Worm (Caenorhabditis elegans): ENCODE measurements around the gene R08E5.4.

R08E5.4 gene

DNA sequence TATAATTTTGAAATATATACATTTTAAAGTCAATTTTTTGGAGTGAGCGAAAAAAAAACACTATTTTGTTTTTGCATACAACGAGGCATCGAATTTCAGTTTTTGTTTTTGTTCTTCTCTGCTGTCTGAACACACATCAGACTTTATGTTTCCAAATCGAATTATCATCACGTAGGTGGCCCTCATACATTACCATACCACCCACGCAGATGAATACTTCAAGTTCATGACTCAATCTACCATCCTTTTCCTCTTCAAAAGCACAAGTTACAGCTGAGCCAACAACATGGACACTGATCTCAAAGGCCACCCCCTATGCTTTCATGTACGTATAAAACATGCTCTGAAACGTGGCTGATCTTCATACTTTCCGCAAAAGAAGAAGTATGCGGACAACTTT lies 21.4 kb downstream of the R08E5.4 start, which contains the start of gene R08F11.7:
R08F11.7 (plus strand) TSS at position 301 of the 400 bp plus-strand sequence.
- TF ChIP-seq mep-1 (tag; optimal IDR thresholded peaks at IDR 0.05) (no peak), pha-4 (tag; optimal IDR thresholded peaks at IDR 0.05) (no peak), sem-2 (GFP tag; optimal IDR thresholded peaks at IDR 0.05) (no peak), cnd-1 (tag; optimal IDR thresholded peaks at IDR 0.05) (no peak), bed-3 (GFP tag; optimal IDR thresholded peaks at IDR 0.05) (no peak), tbx-8 (GFP tag; optimal IDR thresholded peaks at IDR 0.05) (no peak), unc-62 (GFP tag; optimal IDR thresholded peaks at IDR 0.05) (no peak), blmp-1 (tag; optimal IDR thresholded peaks at IDR 0.05) (no peak), lsy-2 (tag; optimal IDR thresholded peaks at IDR 0.05) (no peak), hlh-1 (tag; optimal IDR thresholded peaks at IDR 0.05) (no peak), snpc-4 (tag; optimal IDR thresholded peaks at IDR 0.05) (no peak), lin-32 (GFP tag; optimal IDR thresholded peaks at IDR 0.05) (no peak), ces-1 (GFP tag; optimal IDR thresholded peaks at IDR 0.05) (no peak), elt-1 (tag; optimal IDR thresholded peaks at IDR 0.05; ENCODE audit: borderline replicate concordance, insufficient read depth) (no peak), lin-13 (tag; optimal IDR thresholded peaks at IDR 0.05) (no peak), sptf-1 (tag; optimal IDR thresholded peaks at IDR 0.05) (no peak), nhr-28 (tag; optimal IDR thresholded peaks at IDR 0.05) (no peak), unc-39 (tag; optimal IDR thresholded peaks at IDR 0.05) (no peak)

DNA sequence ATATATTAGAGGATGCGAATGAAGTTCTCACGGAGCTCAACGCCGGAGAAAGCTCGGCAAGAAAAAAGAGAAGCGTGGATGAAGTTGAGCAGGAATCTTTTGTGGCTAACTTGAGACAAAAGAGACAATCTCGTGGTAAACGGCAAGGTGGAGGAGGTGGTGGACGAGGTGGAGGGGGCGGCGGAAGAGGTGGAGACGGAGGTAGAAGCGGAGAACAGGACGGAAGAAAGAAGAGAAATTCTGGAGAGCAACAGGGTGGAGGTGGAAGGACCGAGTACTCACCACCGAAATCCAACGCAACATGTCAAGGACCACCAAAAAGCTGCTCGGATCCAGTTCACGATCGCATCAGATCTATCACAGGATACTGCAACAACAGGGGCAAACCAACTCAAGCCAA lies 22.1 kb downstream of the R08E5.4 start:
- no peak for TF ChIP-seq nhr-237 (tag; optimal IDR thresholded peaks at IDR 0.05)
- no peak for TF ChIP-seq nhr-2 (tag; optimal IDR thresholded peaks at IDR 0.05)
- no peak for TF ChIP-seq blmp-1 (tag; optimal IDR thresholded peaks at IDR 0.05)
- TF ChIP-seq sem-2 (GFP tag; optimal IDR thresholded peaks at IDR 0.05): no peak
- no peak for TF ChIP-seq pha-4 (tag; optimal IDR thresholded peaks at IDR 0.05)
- no peak for TF ChIP-seq snpc-4 (tag; optimal IDR thresholded peaks at IDR 0.05)
- TF ChIP-seq unc-120 (tag; optimal IDR thresholded peaks at IDR 0.05; ENCODE audit: poor library complexity, severe bottlenecking): no peak
- no peak for TF ChIP-seq ceh-83 (GFP tag; optimal IDR thresholded peaks at IDR 0.05)
- no peak for TF ChIP-seq ham-2 (GFP tag; optimal IDR thresholded peaks at IDR 0.05)
- TF ChIP-seq tbx-8 (GFP tag; optimal IDR thresholded peaks at IDR 0.05): no peak
- no peak for TF ChIP-seq drap-1 (GFP tag; optimal IDR thresholded peaks at IDR 0.05)
- no peak for TF ChIP-seq nhr-12 (tag; optimal IDR thresholded peaks at IDR 0.05)
- TF ChIP-seq lin-13 (tag; optimal IDR thresholded peaks at IDR 0.05): no peak
- TF ChIP-seq mep-1 (tag; optimal IDR thresholded peaks at IDR 0.05): no peak

DNA sequence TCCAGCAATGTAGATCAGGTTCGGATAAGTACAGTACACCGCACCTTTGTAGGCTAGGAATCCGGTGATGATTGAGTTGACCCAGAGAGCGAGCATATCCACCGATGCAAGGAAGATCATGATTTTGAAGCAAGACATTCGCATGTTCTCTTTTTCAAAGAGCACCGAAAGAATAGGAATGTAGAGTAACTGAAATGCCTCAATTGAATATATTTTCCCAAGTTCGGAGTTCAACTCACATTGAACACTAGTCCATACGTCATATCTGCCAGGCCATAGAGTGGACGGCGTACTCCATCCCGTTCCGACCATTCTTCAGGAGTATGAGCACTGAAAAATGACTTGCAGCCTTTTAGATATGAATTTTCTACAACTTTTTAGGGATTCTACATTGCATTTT lies 31.4 kb downstream of the R08E5.4 start:
- TF ChIP-seq lin-13 (tag; optimal IDR thresholded peaks at IDR 0.05) (no peak), ceh-43 (GFP tag; optimal IDR thresholded peaks at IDR 0.05) (no peak), blmp-1 (tag; optimal IDR thresholded peaks at IDR 0.05) (no peak), unc-39 (tag; optimal IDR thresholded peaks at IDR 0.05) (no peak)

DNA sequence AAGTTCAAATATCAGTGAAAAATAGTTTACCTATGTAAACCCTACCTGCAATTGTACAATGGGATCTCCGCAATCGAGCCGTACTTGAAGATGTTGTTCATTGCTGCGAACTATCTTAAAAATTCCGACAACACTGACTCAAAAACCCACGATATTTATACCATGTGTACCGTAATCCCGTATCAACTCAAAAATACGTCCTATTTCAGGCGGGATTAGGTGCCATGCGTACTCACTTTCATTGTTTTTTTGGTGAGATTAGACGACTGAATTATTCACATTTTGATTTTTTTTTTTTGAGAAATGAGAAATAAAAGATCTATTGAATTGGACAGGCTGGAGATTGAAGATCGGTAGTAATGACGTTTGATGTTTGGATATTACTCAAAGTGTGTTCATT lies 32.0 kb downstream of the R08E5.4 start, which contains the start of gene srt-30:
srt-30 (minus strand) TSS at position 101 of the 400 bp plus-strand sequence.
- no peak for TF ChIP-seq pha-4 (tag; optimal IDR thresholded peaks at IDR 0.05)
- TF ChIP-seq sptf-1 (tag; optimal IDR thresholded peaks at IDR 0.05): no peak
- TF ChIP-seq unc-39 (tag; optimal IDR thresholded peaks at IDR 0.05): no peak
- TF ChIP-seq ztf-11 (tag; optimal IDR thresholded peaks at IDR 0.05): no peak
- no peak for TF ChIP-seq zip-8 (tag; optimal IDR thresholded peaks at IDR 0.05)
- TF ChIP-seq drap-1 (GFP tag; optimal IDR thresholded peaks at IDR 0.05): no peak
- TF ChIP-seq lin-32 (GFP tag; optimal IDR thresholded peaks at IDR 0.05): no peak
- no peak for TF ChIP-seq nhr-76 (tag; optimal IDR thresholded peaks at IDR 0.05)
- TF ChIP-seq ces-1 (GFP tag; optimal IDR thresholded peaks at IDR 0.05): no peak

DNA sequence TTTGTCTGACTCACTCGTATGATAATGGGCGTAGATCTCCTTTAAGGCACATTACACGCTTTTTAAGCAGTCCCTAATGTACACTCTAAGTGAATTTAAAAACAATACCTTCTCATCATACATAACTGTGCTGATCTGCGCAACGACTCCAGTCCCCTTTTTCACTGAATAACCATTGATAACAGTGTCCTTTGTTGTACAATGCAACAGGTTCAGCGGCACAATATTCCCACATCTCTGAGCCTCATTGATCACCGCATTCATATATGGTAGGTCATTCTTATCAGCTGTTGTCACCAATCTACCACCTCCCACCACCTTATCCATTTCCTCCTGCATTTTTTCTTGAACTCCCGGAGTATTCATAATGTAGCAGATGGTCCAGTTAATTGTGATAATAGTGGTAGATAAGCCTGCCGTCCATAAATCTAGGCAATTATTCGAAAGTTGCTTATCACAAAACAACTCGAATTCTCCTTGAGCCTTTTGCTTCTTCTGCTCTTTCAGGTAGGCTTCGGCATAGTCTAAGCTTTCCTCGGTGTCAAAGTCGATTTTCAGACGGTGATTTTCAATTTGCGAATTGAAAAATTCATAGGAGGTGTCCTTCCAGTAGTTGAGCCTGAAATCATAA lies 33.5 kb downstream of the R08E5.4 start:
- TF ChIP-seq tbx-8 (GFP tag; optimal IDR thresholded peaks at IDR 0.05) (no peak), M03D4.4 (tag; optimal IDR thresholded peaks at IDR 0.05) (no peak), ceh-83 (GFP tag; optimal IDR thresholded peaks at IDR 0.05) (no peak), sptf-1 (tag; optimal IDR thresholded peaks at IDR 0.05) (no peak), nhr-28 (tag; optimal IDR thresholded peaks at IDR 0.05) (no peak), drap-1 (GFP tag; optimal IDR thresholded peaks at IDR 0.05) (no peak), elt-3 (tag; optimal IDR thresholded peaks at IDR 0.05) (no peak), mls-2 (tag; optimal IDR thresholded peaks at IDR 0.05) (no peak), nhr-76 (tag; optimal IDR thresholded peaks at IDR 0.05) (no peak), lsy-2 (tag; optimal IDR thresholded peaks at IDR 0.05) (no peak), nhr-2 (tag; optimal IDR thresholded peaks at IDR 0.05) (no peak), zip-8 (tag; optimal IDR thresholded peaks at IDR 0.05) (no peak), elt-1 (tag; optimal IDR thresholded peaks at IDR 0.05; ENCODE audit: borderline replicate concordance, insufficient read depth) (no peak), cnd-1 (tag; optimal IDR thresholded peaks at IDR 0.05) (no peak), unc-39 (tag; optimal IDR thresholded peaks at IDR 0.05) (no peak), mab-5 (tag; optimal IDR thresholded peaks at IDR 0.05) (no peak), lin-32 (GFP tag; optimal IDR thresholded peaks at IDR 0.05) (no peak), ces-1 (GFP tag; optimal IDR thresholded peaks at IDR 0.05) (no peak), bed-3 (GFP tag; optimal IDR thresholded peaks at IDR 0.05) (no peak), nhr-237 (tag; optimal IDR thresholded peaks at IDR 0.05) (no peak)
